Fruit fly (Drosophila melanogaster): ENCODE results near the gene Gyc32E.
A peak's percentile ranks its signal among the peaks of the same experiment; 100 is the strongest.

- TF ChIP-seq kay (GFP tag; ENCODE audit: borderline replicate concordance) (no peak), CG14711 (tag; optimal IDR thresholded peaks at IDR 0.05) (peak; percentile 59), CG5204 (GFP tag; optimal IDR thresholded peaks at IDR 0.05) (peak; percentile 54), Mnt (GFP tag; optimal IDR thresholded peaks at IDR 0.05) (peak; percentile 26), bab1 (GFP tag; optimal IDR thresholded peaks at IDR 0.05) (peak; percentile 64), Hr96 (GFP tag; optimal IDR thresholded peaks at IDR 0.05) (no peak), ovo (GFP tag; optimal IDR thresholded peaks at IDR 0.05) (no peak), CG1620 (GFP tag; optimal IDR thresholded peaks at IDR 0.05) (peak; percentile 23), CG7045 (GFP tag; optimal IDR thresholded peaks at IDR 0.05) (peak; percentile 4), CG7101 (tag; optimal IDR thresholded peaks at IDR 0.05) (peak; percentile 40), tj (GFP tag; optimal IDR thresholded peaks at IDR 0.05) (peak; percentile 9), CG11617 (GFP tag; optimal IDR thresholded peaks at IDR 0.05) (peak; percentile 33), cnc (optimal IDR thresholded peaks at IDR 0.05) (no peak), cic (GFP tag; optimal IDR thresholded peaks at IDR 0.05) (no peak)
Measured at dm6 chr2L:11091111-11091510, 57.8 kb downstream of the Gyc32E start, which contains the start of gene Wdr59.

All from whole organism, adult.